Fruit fly (Drosophila melanogaster) whole organism, pupa: ENCODE data around the gene Nasp.
A peak's percentile ranks its signal among the peaks of the same experiment; 100 is the strongest.

Experiments
- CG10348 ChIP-seq: fragments of 200-800 bp; sonication (Bioruptor generic); IDR thresholded peaks from 2 replicates; pipeline ENCODE4 v1.3.6; 2022; ENCODE audit warnings: missing biosample characterization, missing genetic modification characterization
- CG12605 ChIP-seq: fragments of 200-800 bp; sonication (Bioruptor generic); IDR thresholded peaks from 2 replicates; pipeline ENCODE4 v1.3.6; 2022; ENCODE audit warnings: missing biosample characterization, missing genetic modification characterization
- CG13204 ChIP-seq: fragments of 200-800 bp; sonication (Bioruptor generic); optimal IDR thresholded peaks from 2 replicates; lab custom pipeline; 2018; ENCODE audit warnings: missing biosample characterization, mild to moderate bottlenecking, missing genetic modification characterization, moderate library complexity
- CG14655 ChIP-seq: fragments of 200-800 bp; sonication (Bioruptor generic); optimal IDR thresholded peaks from 3 replicates; lab custom pipeline; 2017; ENCODE audit warnings: mild to moderate bottlenecking, missing biosample characterization, missing genetic modification reagents, missing genetic modification characterization
- CG15710 ChIP-seq: fragments of 200-800 bp; sonication (Bioruptor generic); optimal IDR thresholded peaks from 2 replicates; lab custom pipeline; 2018; ENCODE audit warnings: missing biosample characterization, mild to moderate bottlenecking, missing genetic modification characterization, moderate library complexity
- CG17806 ChIP-seq: fragments of 200-800 bp; sonication (Bioruptor generic); optimal IDR thresholded peaks from 2 replicates; lab custom pipeline; 2018; ENCODE audit warnings: missing biosample characterization, mild to moderate bottlenecking, missing genetic modification characterization, moderate library complexity
- CG32121 ChIP-seq: fragments of 200-800 bp; sonication (Bioruptor generic); IDR thresholded peaks from 2 replicates; pipeline ENCODE4 v1.3.6; 2022; ENCODE audit warnings: missing biosample characterization, missing genetic modification characterization
- CG34367 ChIP-seq: fragments of 200-800 bp; sonication (Bioruptor generic); optimal IDR thresholded peaks from 2 replicates; lab custom pipeline; 2018; ENCODE audit warnings: missing biosample characterization, mild to moderate bottlenecking, missing genetic modification characterization
- CG4496 ChIP-seq: fragments of 200-800 bp; sonication (Bioruptor generic); IDR thresholded peaks from 3 replicates; pipeline ENCODE4 v1.3.6; 2022; ENCODE audit warnings: missing biosample characterization, missing genetic modification characterization
- CG8159 ChIP-seq: fragments of 200-800 bp; sonication (Bioruptor generic); optimal IDR thresholded peaks from 3 replicates; lab custom pipeline; 2018; ENCODE audit warnings: missing biosample characterization, mild to moderate bottlenecking, missing genetic modification characterization, moderate library complexity
- CG8301 ChIP-seq: fragments of 200-800 bp; sonication (Bioruptor generic); optimal IDR thresholded peaks from 2 replicates; lab custom pipeline; 2018; ENCODE audit warnings: missing biosample characterization, mild to moderate bottlenecking, missing genetic modification characterization
- CG9948 ChIP-seq: fragments of 200-800 bp; sonication (Bioruptor generic); optimal IDR thresholded peaks from 2 replicates; lab custom pipeline; 2018; ENCODE audit warnings: missing biosample characterization, mild to moderate bottlenecking, missing genetic modification characterization, moderate library complexity
- D1 ChIP-seq: fragments of 200-800 bp; sonication (Bioruptor generic); optimal IDR thresholded peaks from 2 replicates; lab custom pipeline; 2018; ENCODE audit warnings: missing biosample characterization, mild to moderate bottlenecking, missing genetic modification characterization, moderate library complexity
- EcR ChIP-seq: fragments of 200-800 bp; sonication (Bioruptor generic); optimal IDR thresholded peaks from 3 replicates; lab custom pipeline; 2019; ENCODE audit warnings: missing biosample characterization, missing genetic modification characterization, mild to moderate bottlenecking, moderate library complexity, missing genetic modification reagents
- Ets98B ChIP-seq: fragments of 200-800 bp; sonication (Bioruptor generic); IDR thresholded peaks from 2 replicates; pipeline ENCODE4 v1.3.6; 2022; ENCODE audit warnings: missing biosample characterization, missing genetic modification characterization
- Pif1A ChIP-seq: fragments of 200-800 bp; sonication (Bioruptor generic); optimal IDR thresholded peaks from 3 replicates; lab custom pipeline; 2016; ENCODE audit warnings: missing biosample characterization, missing genetic modification characterization
- Pif1B ChIP-seq: fragments of 200-800 bp; sonication (Bioruptor generic); optimal IDR thresholded peaks from 3 replicates; lab custom pipeline; 2016; ENCODE audit warnings: missing biosample characterization, missing genetic modification characterization
- Snoo ChIP-seq: fragments of 200-800 bp; sonication (Bioruptor generic); optimal IDR thresholded peaks from 3 replicates; lab custom pipeline; 2017; ENCODE audit warnings: missing biosample characterization, mild to moderate bottlenecking, missing genetic modification characterization, inconsistent platforms
- fd96Ca ChIP-seq: fragments of 200-800 bp; sonication (Bioruptor generic); IDR thresholded peaks from 3 replicates; pipeline ENCODE4 v1.3.6; 2022; ENCODE audit warnings: missing biosample characterization, missing genetic modification characterization
- gl ChIP-seq: fragments of 200-800 bp; sonication (Bioruptor generic); optimal IDR thresholded peaks from 2 replicates; lab custom pipeline; 2018; ENCODE audit warnings: missing biosample characterization, mild to moderate bottlenecking, missing genetic modification characterization
- rn ChIP-seq: fragments of 200-800 bp; sonication (Bioruptor generic); IDR thresholded peaks from 2 replicates; pipeline ENCODE4 v1.3.6; 2022; ENCODE audit warnings: missing biosample characterization, missing genetic modification characterization

Gene Nasp

dm6 chr3R:8744198-8744597 lies 3.4 kb upstream of the Nasp start:
- TF ChIP-seq CG13204 (GFP tag; lab: Kevin White, UChicago) (no peak), Snoo (tag; lab: Kevin White, UChicago) (peak; percentile 46), CG4496 (peak; percentile 24; the same call in 1 of the 3 replicates), CG9948 (tag; lab: Kevin White, UChicago) (peak; percentile 34), CG34367 (tag; lab: Kevin White, UChicago) (no peak), gl (tag; lab: Kevin White, UChicago) (no peak), Ets98B (peak; percentile 35; the same call in 1 of the 2 replicates), EcR (no peak), Pif1A (peak; percentile 75), CG15710 (tag; lab: Kevin White, UChicago) (peak; percentile 21), CG32121 (GFP tag; lab: Robert Waterston, UW) (no peak; the same call in 1 of the 2 replicates), fd96Ca (GFP tag; lab: Robert Waterston, UW) (peak; percentile 74), CG8301 (tag; lab: Kevin White, UChicago) (peak; percentile 30), rn (GFP tag; lab: Robert Waterston, UW) (no peak), CG17806 (tag; lab: Kevin White, UChicago) (peak; percentile 48), CG14655 (GFP tag; lab: Kevin White, UChicago) (peak; percentile 44), CG10348 (GFP tag; lab: Robert Waterston, UW) (no peak), CG12605 (0 out of 2 replicates have a peak, but pooled peaks have one; percentile 19), Pif1B (GFP tag; lab: Kevin White, UChicago) (peak; percentile 61), CG8159 (tag; lab: Kevin White, UChicago) (peak; percentile 10), D1 (tag; lab: Kevin White, UChicago) (no peak)

- peak; percentile 72 for TF ChIP-seq CG14655 (GFP tag; lab: Kevin White, UChicago)
- peak; percentile 73 for TF ChIP-seq Ets98B
- peak; percentile 92 for TF ChIP-seq Pif1B (GFP tag; lab: Kevin White, UChicago)
- peak; percentile 80 for TF ChIP-seq Snoo (tag; lab: Kevin White, UChicago)
- peak; percentile 77 for TF ChIP-seq CG15710 (tag; lab: Kevin White, UChicago)
- peak; percentile 76 for TF ChIP-seq CG8301 (tag; lab: Kevin White, UChicago)
- 0 out of 2 replicates have a peak, but pooled peaks have one; percentile 28 for TF ChIP-seq rn (GFP tag; lab: Robert Waterston, UW)
- TF ChIP-seq CG32121 (GFP tag; lab: Robert Waterston, UW), result peak; percentile 84
- TF ChIP-seq CG12605, result peak; percentile 84
- TF ChIP-seq CG13204 (GFP tag; lab: Kevin White, UChicago), result peak; percentile 6
- peak; percentile 68 for TF ChIP-seq CG34367 (tag; lab: Kevin White, UChicago)
- no peak for TF ChIP-seq CG10348 (GFP tag; lab: Robert Waterston, UW)
- TF ChIP-seq CG4496, result peak; percentile 87
- TF ChIP-seq EcR, result no peak
- TF ChIP-seq D1 (tag; lab: Kevin White, UChicago), result peak; percentile 56
- peak; percentile 95 for TF ChIP-seq Pif1A
- TF ChIP-seq fd96Ca (GFP tag; lab: Robert Waterston, UW), result peak; percentile 52
- peak; percentile 42 for TF ChIP-seq gl (tag; lab: Kevin White, UChicago)
- TF ChIP-seq CG8159 (tag; lab: Kevin White, UChicago), result peak; percentile 86
- peak; percentile 79 for TF ChIP-seq CG17806 (tag; lab: Kevin White, UChicago)
- peak; percentile 78 for TF ChIP-seq CG9948 (tag; lab: Kevin White, UChicago)
These were observed 1.2 kb upstream of the Nasp start for dm6 chr3R:8746354-8746753.

- peak; percentile 75; the same call in 2 of the 3 replicates for TF ChIP-seq CG4496
- peak; percentile 79 for TF ChIP-seq CG8159 (tag; lab: Kevin White, UChicago)
- peak; percentile 1 for TF ChIP-seq gl (tag; lab: Kevin White, UChicago)
- peak; percentile 40 for TF ChIP-seq CG13204 (GFP tag; lab: Kevin White, UChicago)
- TF ChIP-seq Pif1A, result peak; percentile 96
- peak; percentile 32 for TF ChIP-seq D1 (tag; lab: Kevin White, UChicago)
- peak; percentile 40 for TF ChIP-seq rn (GFP tag; lab: Robert Waterston, UW)
- TF ChIP-seq Pif1B (GFP tag; lab: Kevin White, UChicago), result peak; percentile 94
- TF ChIP-seq CG34367 (tag; lab: Kevin White, UChicago), result peak; percentile 71
- TF ChIP-seq CG14655 (GFP tag; lab: Kevin White, UChicago), result peak; percentile 77
- peak; percentile 68 for TF ChIP-seq Ets98B
- 0 out of 2 replicates have a peak, but pooled peaks have one; percentile 40 for TF ChIP-seq CG10348 (GFP tag; lab: Robert Waterston, UW)
- peak; percentile 64 for TF ChIP-seq CG17806 (tag; lab: Kevin White, UChicago)
- TF ChIP-seq CG15710 (tag; lab: Kevin White, UChicago), result peak; percentile 77
- peak; percentile 42; the same call in 1 of the 2 replicates for TF ChIP-seq CG12605
- TF ChIP-seq Snoo (tag; lab: Kevin White, UChicago), result peak; percentile 83
- TF ChIP-seq CG8301 (tag; lab: Kevin White, UChicago), result peak; percentile 72
- peak; percentile 83 for TF ChIP-seq CG32121 (GFP tag; lab: Robert Waterston, UW)
- peak; percentile 94 for TF ChIP-seq EcR
- TF ChIP-seq fd96Ca (GFP tag; lab: Robert Waterston, UW), result peak; percentile 58; the same call in 2 of the 3 replicates
- TF ChIP-seq CG9948 (tag; lab: Kevin White, UChicago), result no peak
These were observed 525 bp downstream of the Nasp start for dm6 chr3R:8747871-8748775.

- TF ChIP-seq CG32121 (GFP tag; lab: Robert Waterston, UW), result no peak
- TF ChIP-seq CG8301 (tag; lab: Kevin White, UChicago), result no peak
These were observed 1.2 kb downstream of the Nasp start for dm6 chr3R:8748776-8749126.
